Fruit fly (Drosophila melanogaster): ENCODE data around the gene Rrp46.
A peak's percentile ranks its signal among the peaks of the same experiment; 100 is the strongest.

Rrp46 gene

DNA sequence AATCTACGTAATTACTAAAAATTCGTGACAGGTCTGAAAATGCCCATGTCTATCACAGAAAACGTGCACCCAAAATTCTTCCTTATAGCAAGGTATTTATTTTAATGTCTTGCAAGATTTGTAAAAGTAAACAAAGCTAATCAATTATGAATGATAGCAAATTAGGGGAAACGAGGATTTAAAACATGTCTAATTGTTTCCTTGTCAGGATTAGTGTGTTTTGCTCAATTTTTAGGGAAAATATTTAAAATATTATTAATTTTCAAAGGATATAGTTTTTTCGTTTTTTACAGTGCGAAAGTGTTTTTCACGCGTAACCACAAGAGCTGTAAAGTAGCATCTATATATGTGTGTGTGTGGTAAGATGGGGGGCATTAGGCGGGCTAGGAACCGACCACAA lies 34.1 kb upstream of the Rrp46 start (continued):
- TF ChIP-seq achi (GFP tag; optimal IDR thresholded peaks at IDR 0.05) (no peak), Hr38 (GFP tag; optimal IDR thresholded peaks at IDR 0.05) (no peak), Smox (GFP tag; optimal IDR thresholded peaks at IDR 0.05) (no peak), acj6 (GFP tag; optimal IDR thresholded peaks at IDR 0.05) (no peak), spab (GFP tag; optimal IDR thresholded peaks at IDR 0.05) (no peak), dsx (GFP tag; optimal IDR thresholded peaks at IDR 0.05; ENCODE audit: poor library complexity, severe bottlenecking) (no peak)

DNA sequence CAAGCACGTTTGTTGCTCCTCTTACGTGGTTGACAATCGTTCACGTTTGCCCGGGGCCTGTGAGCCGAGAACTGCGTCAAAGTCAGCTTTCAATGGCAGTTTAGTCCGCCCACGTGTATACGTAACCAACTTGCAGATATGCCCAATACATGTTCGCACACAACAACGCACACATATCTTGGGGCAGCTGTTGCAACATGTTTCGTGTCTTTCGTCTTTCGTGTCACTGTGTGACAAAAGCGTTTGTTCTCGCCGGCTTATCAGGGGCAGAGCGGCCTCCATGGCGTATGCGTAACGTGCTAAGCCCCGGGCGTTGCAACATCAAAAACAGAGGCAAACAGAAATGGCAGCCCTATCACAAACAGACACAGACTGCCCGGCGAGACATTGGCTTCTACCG lies 33.7 kb upstream of the Rrp46 start:
- TF ChIP-seq Gug (GFP tag; IDR thresholded peaks at IDR 0.05) (no peak), Sox14 (GFP tag; optimal IDR thresholded peaks at IDR 0.05) (no peak), vri (GFP tag; optimal IDR thresholded peaks at IDR 0.05) (no peak), CG16779 (tag; optimal IDR thresholded peaks at IDR 0.05) (no peak), Blimp-1 (GFP tag; optimal IDR thresholded peaks at IDR 0.05) (no peak), CG11902 (GFP tag; optimal IDR thresholded peaks at IDR 0.05) (no peak), Ets96B (tag; optimal IDR thresholded peaks at IDR 0.05) (no peak), Sox15 (GFP tag; optimal IDR thresholded peaks at IDR 0.05) (no peak), dac (GFP tag; optimal IDR thresholded peaks at IDR 0.05) (no peak), ss (GFP tag; optimal IDR thresholded peaks at IDR 0.05) (no peak), fd59A (GFP tag; optimal IDR thresholded peaks at IDR 0.05) (no peak), CG7368 (GFP tag; optimal IDR thresholded peaks at IDR 0.05) (no peak)

DNA sequence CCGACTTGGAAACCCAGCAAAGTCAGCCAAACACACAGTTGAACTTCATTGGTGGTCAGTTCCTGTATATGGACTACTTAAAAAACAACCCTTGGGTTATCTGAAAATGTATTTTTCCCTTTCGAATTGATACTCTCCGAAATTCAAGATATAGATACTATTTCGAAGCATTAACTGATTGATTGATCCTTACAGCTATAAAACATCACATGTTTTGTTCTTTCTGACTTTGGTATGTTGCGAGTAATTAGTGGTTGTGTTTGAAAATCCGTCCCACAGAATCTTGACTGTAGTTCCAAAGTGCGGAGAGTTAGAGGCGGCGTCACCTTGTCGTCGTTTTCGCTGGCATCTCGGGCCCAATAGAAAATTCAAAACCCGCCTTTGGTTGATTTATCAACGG lies 33.1 kb upstream of the Rrp46 start:
- TF ChIP-seq pdm3 (GFP tag; optimal IDR thresholded peaks at IDR 0.05) (no peak), Eip93F (GFP tag; optimal IDR thresholded peaks at IDR 0.05) (no peak), Hr4 (GFP tag; optimal IDR thresholded peaks at IDR 0.05) (peak; percentile 24), net (GFP tag; optimal IDR thresholded peaks at IDR 0.05) (no peak), CG3919 (GFP tag; optimal IDR thresholded peaks at IDR 0.05) (no peak), CG32006 (GFP tag; optimal IDR thresholded peaks at IDR 0.05) (peak; percentile 57), spab (GFP tag; optimal IDR thresholded peaks at IDR 0.05) (no peak), svp (GFP tag) (peak; percentile 24), Sox102F (GFP tag; optimal IDR thresholded peaks at IDR 0.05) (no peak), salr (GFP tag; optimal IDR thresholded peaks at IDR 0.05) (no peak), CG3032 (tag; optimal IDR thresholded peaks at IDR 0.05) (no peak), CG16779 (tag; optimal IDR thresholded peaks at IDR 0.05) (no peak), Ets96B (tag; optimal IDR thresholded peaks at IDR 0.05) (no peak), Eip78C (GFP tag) (no peak), esn (GFP tag; optimal IDR thresholded peaks at IDR 0.05) (no peak)

DNA sequence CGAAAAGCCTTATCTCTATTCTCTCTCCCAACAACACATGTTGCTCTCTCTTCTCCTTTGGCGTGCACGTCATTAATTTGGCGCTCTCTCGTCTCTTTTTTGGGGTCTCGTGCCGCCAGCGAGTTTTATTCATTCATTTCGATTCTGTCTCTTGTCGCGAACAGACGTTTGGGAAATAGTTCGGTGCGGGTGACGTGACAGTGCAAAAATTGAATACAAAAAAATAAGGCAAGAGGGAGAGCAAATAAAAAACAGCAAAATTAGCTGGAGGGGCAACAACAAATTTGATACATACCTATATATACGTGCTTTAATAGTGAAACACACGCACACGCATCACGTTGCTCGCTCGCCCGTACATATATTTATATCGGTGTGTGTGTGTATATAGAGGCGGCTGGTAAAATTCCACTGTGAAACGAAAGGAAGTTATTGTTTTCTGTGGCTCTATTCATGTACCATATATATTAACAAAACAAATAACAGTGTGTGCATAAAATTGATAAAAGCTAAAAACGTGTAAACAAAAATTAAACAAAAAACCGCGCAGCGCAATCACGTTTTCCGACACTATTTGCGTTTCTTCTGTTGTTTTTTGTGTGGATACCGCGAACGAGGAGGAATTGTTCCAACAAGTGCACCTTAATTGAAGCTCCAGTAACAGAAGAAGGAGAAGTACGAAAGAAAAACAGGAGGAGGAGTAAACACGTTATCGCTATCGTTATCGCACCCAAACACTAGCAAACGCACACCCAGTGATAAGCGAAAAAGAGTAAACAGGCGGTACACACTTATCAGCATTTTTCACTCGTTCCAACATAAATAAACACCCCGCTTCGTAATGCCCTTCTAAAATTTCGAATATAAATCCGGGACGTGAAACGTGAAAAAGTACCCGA lies 24.7 kb upstream of the Rrp46 start, which contains the start of gene cwo:
cwo (plus strand) TSS at position 131 of the 899 bp plus-strand sequence.
- peak; percentile 40 for TF ChIP-seq dsx (GFP tag; optimal IDR thresholded peaks at IDR 0.05; ENCODE audit: poor library complexity, severe bottlenecking)
- TF ChIP-seq Sox14 (GFP tag; optimal IDR thresholded peaks at IDR 0.05): no peak
- peak; percentile 25 for TF ChIP-seq CG10631 (GFP tag; optimal IDR thresholded peaks at IDR 0.05)
- TF ChIP-seq CG6276 (GFP tag; optimal IDR thresholded peaks at IDR 0.05): peak; percentile 29
- no peak for TF ChIP-seq CG31627 (GFP tag; optimal IDR thresholded peaks at IDR 0.05)
- peak; percentile 17 for TF ChIP-seq CG16779 (tag; optimal IDR thresholded peaks at IDR 0.05)
- no peak for TF ChIP-seq CG9139 (GFP tag; optimal IDR thresholded peaks at IDR 0.05)
- peak; percentile 16 to 40 for TF ChIP-seq ss (GFP tag; optimal IDR thresholded peaks at IDR 0.05)
- TF ChIP-seq Smox (GFP tag; optimal IDR thresholded peaks at IDR 0.05): peak; percentile 14
- no peak for TF ChIP-seq Met (GFP tag; optimal IDR thresholded peaks at IDR 0.05)
- peak; percentile 92 for TF ChIP-seq fkh (GFP tag; optimal IDR thresholded peaks at IDR 0.05)
- TF ChIP-seq CG11762 (GFP tag; optimal IDR thresholded peaks at IDR 0.05; ENCODE audit: insufficient read depth): no peak
- TF ChIP-seq Lpt (GFP tag; optimal IDR thresholded peaks at IDR 0.05): peak; percentile 23
- peak; percentile 30 for TF ChIP-seq CG3919 (GFP tag; optimal IDR thresholded peaks at IDR 0.05)
- TF ChIP-seq esn (GFP tag; optimal IDR thresholded peaks at IDR 0.05): peak; percentile 1
- peak; percentile 43 for TF ChIP-seq Eip93F (GFP tag; optimal IDR thresholded peaks at IDR 0.05)
- TF ChIP-seq CG1621 (tag; optimal IDR thresholded peaks at IDR 0.05): peak; percentile 6
- TF ChIP-seq svp (GFP tag): peak; percentile 77
- TF ChIP-seq CG11902 (GFP tag; optimal IDR thresholded peaks at IDR 0.05): no peak
- TF ChIP-seq Ets21C (GFP tag; optimal IDR thresholded peaks at IDR 0.05): no peak
- TF ChIP-seq Eip78C (GFP tag): peak; percentile 76
- TF ChIP-seq CG6163 (GFP tag; IDR thresholded peaks at IDR 0.05): no peak
- no peak for TF ChIP-seq CG6854 (GFP tag; optimal IDR thresholded peaks at IDR 0.05)
- TF ChIP-seq vri (GFP tag; optimal IDR thresholded peaks at IDR 0.05): peak; percentile 65
- peak in 1 of 2 experiments; percentile 14 for TF ChIP-seq salr (GFP tag; optimal IDR thresholded peaks at IDR 0.05)
- TF ChIP-seq acj6 (GFP tag; optimal IDR thresholded peaks at IDR 0.05): no peak
- no peak for TF ChIP-seq CG7368 (GFP tag; optimal IDR thresholded peaks at IDR 0.05)

Data from whole organism, prepupa.